In genomic region chrX:17491184-17491583, dm6 we compare ENCODE assay signal across 4 fruit fly cellular contexts.
TF ChIP-seq lines count a peak whose summit lies in the region.

No protein-coding gene starts in this region.

TF ChIP-seq in whole organism, adult, 20 proteins besides CTCF, POLR2A, EP300 and RAD21 (continued from another document):
- peak; percentile 30 for TF ChIP-seq pad (GFP tag; optimal IDR thresholded peaks at IDR 0.05; lab: Kevin White, UChicago)

TF ChIP-seq in whole organism, embryonic, 481 proteins besides CTCF, POLR2A, EP300 and RAD21 (continued from another document and continues in another):
- TF ChIP-seq Kr (GFP tag; optimal IDR thresholded peaks at IDR 0.05; lab: Kevin White, UChicago) (no peak), CG8089 (GFP tag; optimal IDR thresholded peaks at IDR 0.05; lab: Kevin White, UChicago) (no peak), Sin3A (optimal IDR thresholded peaks at IDR 0.05; lab: Kevin White, UChicago) (no peak), Bgb (GFP tag; IDR thresholded peaks at IDR 0.05; lab: Robert Waterston, UW; ENCODE audit: partially characterized antibody) (no peak), CG11456 (GFP tag; IDR thresholded peaks at IDR 0.05; lab: Robert Waterston, UW) (peak; percentile 74; the same call in 2 of the 3 replicates), Sry-δ (GFP tag; optimal IDR thresholded peaks at IDR 0.05; lab: Kevin White, UChicago) (no peak), Antp (GFP tag; optimal IDR thresholded peaks at IDR 0.05; lab: Kevin White, UChicago) (peak; percentile 33), CG17612 (GFP tag; IDR thresholded peaks at IDR 0.05; lab: Robert Waterston, UW) (no peak), gce (GFP tag; IDR thresholded peaks at IDR 0.05; lab: Robert Waterston, UW) (0 out of 3 replicates have a peak, but pooled peaks have one; percentile 56), Dek (tag; optimal IDR thresholded peaks at IDR 0.05; lab: Kevin White, UChicago) (no peak), btn (GFP tag; optimal IDR thresholded peaks at IDR 0.05; lab: Kevin White, UChicago) (no peak), CG7963 (GFP tag; IDR thresholded peaks at IDR 0.05; lab: Robert Waterston, UW; ENCODE audit: partially characterized antibody) (no peak), D19B (GFP tag; optimal IDR thresholded peaks at IDR 0.05; lab: Kevin White, UChicago) (no peak), tx (GFP tag; optimal IDR thresholded peaks at IDR 0.05; lab: Kevin White, UChicago) (no peak), CG13123 (GFP tag; optimal IDR thresholded peaks at IDR 0.05; lab: Kevin White, UChicago) (no peak), ham (GFP tag; IDR thresholded peaks at IDR 0.05; lab: Robert Waterston, UW) (no peak), Awh (GFP tag; IDR thresholded peaks at IDR 0.05; lab: Robert Waterston, UW) (peak; percentile 71), gem (tag; optimal IDR thresholded peaks at IDR 0.05; lab: Kevin White, UChicago) (peak; percentile 72), CG8924 (tag; optimal IDR thresholded peaks at IDR 0.05; lab: Kevin White, UChicago) (peak; percentile 57), ems (GFP tag; optimal IDR thresholded peaks at IDR 0.05; lab: Kevin White, UChicago) (peak; percentile 39), CG5180 (GFP tag; optimal IDR thresholded peaks at IDR 0.05; lab: Kevin White, UChicago) (no peak), fd64A (GFP tag; optimal IDR thresholded peaks at IDR 0.05; lab: Kevin White, UChicago) (no peak), trh (GFP tag; optimal IDR thresholded peaks at IDR 0.05; lab: Kevin White, UChicago) (no peak), D (optimal IDR thresholded peaks at IDR 0.05; lab: Kevin White, UChicago) (no peak), D (GFP tag; optimal IDR thresholded peaks at IDR 0.05; lab: Kevin White, UChicago) (peak; percentile 25), crol (GFP tag; IDR thresholded peaks at IDR 0.05; lab: Robert Waterston, UW) (0 out of 2 replicates have a peak, but pooled peaks have one; percentile 14), sens-2 (GFP tag; IDR thresholded peaks at IDR 0.05; lab: Robert Waterston, UW) (0 out of 2 replicates have a peak, but pooled peaks have one; percentile 40), Lim3 (GFP tag; IDR thresholded peaks at IDR 0.05; lab: Robert Waterston, UW) (no peak), vfl (GFP tag; optimal IDR thresholded peaks at IDR 0.05; lab: Kevin White, UChicago) (no peak), CG7839 (tag; optimal IDR thresholded peaks at IDR 0.05; lab: Kevin White, UChicago) (peak; percentile 70), odd (GFP tag; optimal IDR thresholded peaks at IDR 0.05; lab: Kevin White, UChicago) (peak; percentile 20), CG6791 (GFP tag; IDR thresholded peaks at IDR 0.05; lab: Robert Waterston, UW; ENCODE audit: partially characterized antibody) (no peak), E2f1 (GFP tag; IDR thresholded peaks at IDR 0.05; lab: Robert Waterston, UW) (peak; percentile 68), Asciz (GFP tag; optimal IDR thresholded peaks at IDR 0.05; lab: Kevin White, UChicago) (peak; percentile 39), trem (tag; optimal IDR thresholded peaks at IDR 0.05; lab: Kevin White, UChicago) (peak; percentile 15), her (GFP tag; optimal IDR thresholded peaks at IDR 0.05; lab: Kevin White, UChicago) (no peak), Rx (GFP tag; IDR thresholded peaks at IDR 0.05; lab: Robert Waterston, UW) (peak; percentile 58; the same call in 1 of the 2 replicates), Meics (GFP tag; optimal IDR thresholded peaks at IDR 0.05; lab: Kevin White, UChicago) (peak; percentile 46), CG3065 (GFP tag; optimal IDR thresholded peaks at IDR 0.05; lab: Kevin White, UChicago) (no peak), zen2 (GFP tag; IDR thresholded peaks at IDR 0.05; lab: Robert Waterston, UW; ENCODE audit: partially characterized antibody) (no peak), CG1792 (GFP tag; optimal IDR thresholded peaks at IDR 0.05; lab: Kevin White, UChicago) (peak; percentile 35), Doc3 (GFP tag; IDR thresholded peaks at IDR 0.05; lab: Robert Waterston, UW; ENCODE audit: partially characterized antibody) (no peak), CG8765 (GFP tag; IDR thresholded peaks at IDR 0.05; lab: Robert Waterston, UW) (peak; percentile 62; the same call in 1 of the 2 replicates)

TF ChIP-seq in whole organism, prepupa, 60 proteins besides CTCF, POLR2A, EP300 and RAD21 (continued from another document):
- TF ChIP-seq salr (GFP tag; optimal IDR thresholded peaks at IDR 0.05; lab: Kevin White, UChicago) = peak; percentile 67 to 73
- TF ChIP-seq CG11294 (GFP tag; IDR thresholded peaks at IDR 0.05; lab: Robert Waterston, UW) = peak; percentile 73
- TF ChIP-seq CG10669 (GFP tag; optimal IDR thresholded peaks at IDR 0.05; lab: Kevin White, UChicago) = peak; percentile 78
- peak; percentile 81 for TF ChIP-seq Hr4 (GFP tag; optimal IDR thresholded peaks at IDR 0.05; lab: Kevin White, UChicago)
- peak; percentile 76 for TF ChIP-seq CG6276 (GFP tag; optimal IDR thresholded peaks at IDR 0.05; lab: Kevin White, UChicago)
- peak; percentile 87 for TF ChIP-seq Lpt (GFP tag; optimal IDR thresholded peaks at IDR 0.05; lab: Kevin White, UChicago)
- TF ChIP-seq fkh (GFP tag; optimal IDR thresholded peaks at IDR 0.05; lab: Kevin White, UChicago) = no peak
- peak; percentile 76 for TF ChIP-seq Ets96B (tag; optimal IDR thresholded peaks at IDR 0.05; lab: Kevin White, UChicago)
- TF ChIP-seq Met (GFP tag; optimal IDR thresholded peaks at IDR 0.05; lab: Kevin White, UChicago) = peak; percentile 97
- peak; percentile 88 for TF ChIP-seq CG3919 (GFP tag; optimal IDR thresholded peaks at IDR 0.05; lab: Kevin White, UChicago)
- peak; percentile 96 for TF ChIP-seq esn (GFP tag; optimal IDR thresholded peaks at IDR 0.05; lab: Kevin White, UChicago)
- peak; percentile 59 for TF ChIP-seq CG6808 (GFP tag; optimal IDR thresholded peaks at IDR 0.05; lab: Kevin White, UChicago)
- TF ChIP-seq ss (GFP tag; optimal IDR thresholded peaks at IDR 0.05; lab: Kevin White, UChicago) = peak; percentile 61 to 68
- peak; percentile 81 for TF ChIP-seq CG8319 (GFP tag; optimal IDR thresholded peaks at IDR 0.05; lab: Kevin White, UChicago)
- TF ChIP-seq cyc (GFP tag; optimal IDR thresholded peaks at IDR 0.05; lab: Kevin White, UChicago) = peak; percentile 96
- peak; percentile 86 for TF ChIP-seq Eip75B (GFP tag; optimal IDR thresholded peaks at IDR 0.05; lab: Kevin White, UChicago)
- TF ChIP-seq CG6854 (GFP tag; optimal IDR thresholded peaks at IDR 0.05; lab: Kevin White, UChicago) = peak; percentile 92
- peak; percentile 66 for TF ChIP-seq fd59A (GFP tag; optimal IDR thresholded peaks at IDR 0.05; lab: Kevin White, UChicago)
- TF ChIP-seq Eip93F (GFP tag; optimal IDR thresholded peaks at IDR 0.05; lab: Kevin White, UChicago) = peak; percentile 90
- TF ChIP-seq topi (GFP tag; optimal IDR thresholded peaks at IDR 0.05; lab: Kevin White, UChicago) = peak; percentile 97
- TF ChIP-seq eg (GFP tag; IDR thresholded peaks at IDR 0.05; lab: Robert Waterston, UW) = peak; percentile 94
- TF ChIP-seq CG11902 (GFP tag; optimal IDR thresholded peaks at IDR 0.05; lab: Kevin White, UChicago) = peak; percentile 82
- peak; percentile 95 for TF ChIP-seq Sox14 (GFP tag; optimal IDR thresholded peaks at IDR 0.05; lab: Kevin White, UChicago)
- TF ChIP-seq CG9139 (GFP tag; optimal IDR thresholded peaks at IDR 0.05; lab: Kevin White, UChicago) = peak; percentile 58
- TF ChIP-seq lz (GFP tag; optimal IDR thresholded peaks at IDR 0.05; lab: Kevin White, UChicago) = peak; percentile 95
- TF ChIP-seq Sox15 (GFP tag; optimal IDR thresholded peaks at IDR 0.05; lab: Kevin White, UChicago) = peak; percentile 82
- TF ChIP-seq achi (GFP tag; optimal IDR thresholded peaks at IDR 0.05; lab: Kevin White, UChicago) = peak; percentile 89
- peak; percentile 97 for TF ChIP-seq Eip78C (GFP tag; lab: Kevin White, UChicago)
- peak; percentile 81 for TF ChIP-seq Blimp-1 (GFP tag; optimal IDR thresholded peaks at IDR 0.05; lab: Kevin White, UChicago)
- TF ChIP-seq CG6792 (GFP tag; optimal IDR thresholded peaks at IDR 0.05; lab: Kevin White, UChicago) = peak; percentile 90
- peak; percentile 98 for TF ChIP-seq svp (GFP tag; lab: Kevin White, UChicago)
- TF ChIP-seq spab (GFP tag; optimal IDR thresholded peaks at IDR 0.05; lab: Kevin White, UChicago) = peak; percentile 59
- peak; percentile 77 for TF ChIP-seq CG3032 (tag; optimal IDR thresholded peaks at IDR 0.05; lab: Kevin White, UChicago)
- peak; percentile 76 for TF ChIP-seq CG1621 (tag; optimal IDR thresholded peaks at IDR 0.05; lab: Kevin White, UChicago)
- peak; percentile 88 for TF ChIP-seq Gug (GFP tag; IDR thresholded peaks at IDR 0.05; lab: Robert Waterston, UW)
- TF ChIP-seq acj6 (GFP tag; optimal IDR thresholded peaks at IDR 0.05; lab: Kevin White, UChicago) = peak; percentile 90
- TF ChIP-seq net (GFP tag; optimal IDR thresholded peaks at IDR 0.05; lab: Kevin White, UChicago) = peak; percentile 88
- TF ChIP-seq Smox (GFP tag; optimal IDR thresholded peaks at IDR 0.05; lab: Kevin White, UChicago) = peak; percentile 96
- TF ChIP-seq CG6163 (GFP tag; IDR thresholded peaks at IDR 0.05; lab: Robert Waterston, UW) = peak; percentile 95
- peak; percentile 59 for TF ChIP-seq fd85E (GFP tag; optimal IDR thresholded peaks at IDR 0.05; lab: Kevin White, UChicago)
- peak; percentile 80 for TF ChIP-seq dsx (GFP tag; optimal IDR thresholded peaks at IDR 0.05; lab: Kevin White, UChicago; ENCODE audit: poor library complexity, severe bottlenecking)

TF ChIP-seq in whole organism, wandering third instar larva, 38 proteins besides CTCF, POLR2A, EP300 and RAD21 (continued from another document):
- TF ChIP-seq br (GFP tag; optimal IDR thresholded peaks at IDR 0.05; lab: Kevin White, UChicago) (peak; percentile 96), CrebA (GFP tag; optimal IDR thresholded peaks at IDR 0.05; lab: Kevin White, UChicago; ENCODE audit: borderline replicate concordance) (peak; percentile 89), Jra (GFP tag; optimal IDR thresholded peaks at IDR 0.05; lab: Kevin White, UChicago) (peak; percentile 91), ey (GFP tag; optimal IDR thresholded peaks at IDR 0.05; lab: Kevin White, UChicago) (peak; percentile 97), CG9705 (GFP tag; optimal IDR thresholded peaks at IDR 0.05; lab: Kevin White, UChicago) (peak; percentile 89), Rel (GFP tag; optimal IDR thresholded peaks at IDR 0.05; lab: Kevin White, UChicago) (peak; percentile 86), Rel (tag; optimal IDR thresholded peaks at IDR 0.05; lab: Kevin White, UChicago) (peak; percentile 80), sage (GFP tag; optimal IDR thresholded peaks at IDR 0.05; lab: Kevin White, UChicago) (peak; percentile 97), CG32264 (GFP tag; optimal IDR thresholded peaks at IDR 0.05; lab: Kevin White, UChicago) (peak; percentile 94), Abd-B (GFP tag; optimal IDR thresholded peaks at IDR 0.05; lab: Kevin White, UChicago) (no peak), dmrt93B (GFP tag; optimal IDR thresholded peaks at IDR 0.05; lab: Kevin White, UChicago) (peak; percentile 92), woc (GFP tag; optimal IDR thresholded peaks at IDR 0.05; lab: Kevin White, UChicago) (peak; percentile 95), brk (GFP tag; optimal IDR thresholded peaks at IDR 0.05; lab: Kevin White, UChicago) (peak; percentile 90), pan (optimal IDR thresholded peaks at IDR 0.05; lab: Kevin White, UChicago) (no peak), lola (GFP tag; optimal IDR thresholded peaks at IDR 0.05; lab: Kevin White, UChicago) (no peak), tai (GFP tag; optimal IDR thresholded peaks at IDR 0.05; lab: Kevin White, UChicago) (peak; percentile 94), dl (GFP tag; optimal IDR thresholded peaks at IDR 0.05; lab: Kevin White, UChicago; ENCODE audit: insufficient read depth in 1 of 2, partially characterized antibody in 2 of 2) (no peak)
